Fruit fly (Drosophila melanogaster): ENCODE data around the gene ND-ASHI.

The ND-ASHI gene

dm6 chrX:6702028-6702433 is 23.1 kb upstream of the ND-ASHI start:
- no peak for TF ChIP-seq Ada2b (GFP tag; IDR thresholded peaks at IDR 0.05)
- peak; percentile 68 for TF ChIP-seq CG14710 (tag; optimal IDR thresholded peaks at IDR 0.05)
- TF ChIP-seq Six4 (GFP tag; optimal IDR thresholded peaks at IDR 0.05), result peak; percentile 15
- peak; percentile 25; the same call in 1 of the 2 replicates for TF ChIP-seq Atf6 (GFP tag; IDR thresholded peaks at IDR 0.05)
- TF ChIP-seq CG1603 (tag; optimal IDR thresholded peaks at IDR 0.05), result peak; percentile 64
- TF ChIP-seq CG10209 (GFP tag; optimal IDR thresholded peaks at IDR 0.05), result peak; percentile 62
- TF ChIP-seq Drgx (GFP tag; IDR thresholded peaks at IDR 0.05), result peak; percentile 88
- peak; percentile 64 for TF ChIP-seq trem (tag; optimal IDR thresholded peaks at IDR 0.05)
- no peak for TF ChIP-seq CG7271 (tag; optimal IDR thresholded peaks at IDR 0.05)
- TF ChIP-seq Bteb2 (GFP tag; optimal IDR thresholded peaks at IDR 0.05), result no peak
- no peak for TF ChIP-seq Sry-β (GFP tag; optimal IDR thresholded peaks at IDR 0.05)
- TF ChIP-seq dmrt11E (tag; optimal IDR thresholded peaks at IDR 0.05), result peak; percentile 76
- TF ChIP-seq CG17802 (tag; optimal IDR thresholded peaks at IDR 0.05), result peak; percentile 23
- TF ChIP-seq crol (GFP tag; IDR thresholded peaks at IDR 0.05), result no peak
- TF ChIP-seq bab2 (GFP tag; optimal IDR thresholded peaks at IDR 0.05), result peak; percentile 65
- no peak for TF ChIP-seq CG9876 (GFP tag; optimal IDR thresholded peaks at IDR 0.05)
- TF ChIP-seq CG8944 (GFP tag; optimal IDR thresholded peaks at IDR 0.05), result peak; percentile 58
- no peak for TF ChIP-seq Ets97D (GFP tag; optimal IDR thresholded peaks at IDR 0.05)
- peak; percentile 81 for TF ChIP-seq Sox100B (GFP tag; optimal IDR thresholded peaks at IDR 0.05)
- peak; percentile 23 for TF ChIP-seq pnt (GFP tag; optimal IDR thresholded peaks at IDR 0.05)
- TF ChIP-seq CoRest (tag; optimal IDR thresholded peaks at IDR 0.05), result peak; percentile 79
- peak; percentile 81 for TF ChIP-seq Oli (tag; optimal IDR thresholded peaks at IDR 0.05)
- peak in 1 of 2 experiments; percentile 84 for TF ChIP-seq eve (GFP tag; optimal IDR thresholded peaks at IDR 0.05)
- TF ChIP-seq CG14667 (GFP tag; IDR thresholded peaks at IDR 0.05), result 0 out of 2 replicates have a peak, but pooled peaks have one; percentile 32
- TF ChIP-seq maf-S (GFP tag; optimal IDR thresholded peaks at IDR 0.05), result peak; percentile 7
- TF ChIP-seq Sry-δ (GFP tag; optimal IDR thresholded peaks at IDR 0.05), result no peak
- peak; percentile 76 for TF ChIP-seq CG2678 (tag; optimal IDR thresholded peaks at IDR 0.05)
- no peak for TF ChIP-seq Dip3 (GFP tag; optimal IDR thresholded peaks at IDR 0.05)
- TF ChIP-seq CG30403 (GFP tag; optimal IDR thresholded peaks at IDR 0.05), result peak; percentile 68
- TF ChIP-seq lola (GFP tag; optimal IDR thresholded peaks at IDR 0.05), result peak in 1 of 3 experiments; percentile 71
- TF ChIP-seq NFAT (GFP tag; IDR thresholded peaks at IDR 0.05), result no peak
- TF ChIP-seq CG4360 (GFP tag; IDR thresholded peaks at IDR 0.05), result peak; percentile 30; the same call in 1 of the 2 replicates
- no peak for TF ChIP-seq CG6854 (GFP tag; optimal IDR thresholded peaks at IDR 0.05)
- no peak for TF ChIP-seq CG4404 (GFP tag; IDR thresholded peaks at IDR 0.05)
- peak; percentile 4 for TF ChIP-seq Deaf1 (tag; optimal IDR thresholded peaks at IDR 0.05)
- TF ChIP-seq Hr3 (GFP tag; optimal IDR thresholded peaks at IDR 0.05), result peak; percentile 32
- TF ChIP-seq CG3847 (GFP tag; IDR thresholded peaks at IDR 0.05), result peak; percentile 33
- TF ChIP-seq HLH4C (GFP tag; IDR thresholded peaks at IDR 0.05; ENCODE audit: partially characterized antibody), result no peak
- peak; percentile 72 for TF ChIP-seq CG4424 (GFP tag; optimal IDR thresholded peaks at IDR 0.05)
- TF ChIP-seq Hr51 (GFP tag; optimal IDR thresholded peaks at IDR 0.05), result peak in 1 of 2 experiments; percentile 83
- TF ChIP-seq abd-A (tag; optimal IDR thresholded peaks at IDR 0.05), result no peak
- TF ChIP-seq Hmx (GFP tag; optimal IDR thresholded peaks at IDR 0.05), result no peak
- TF ChIP-seq pum (GFP tag; optimal IDR thresholded peaks at IDR 0.05), result peak; percentile 51
- peak; percentile 52 for TF ChIP-seq CG13775 (GFP tag; optimal IDR thresholded peaks at IDR 0.05)
- no peak for TF ChIP-seq CG33213 (GFP tag; optimal IDR thresholded peaks at IDR 0.05)
- peak; percentile 69 for TF ChIP-seq seq (GFP tag; IDR thresholded peaks at IDR 0.05)
- peak; percentile 17 for TF ChIP-seq Chrac-16 (GFP tag; optimal IDR thresholded peaks at IDR 0.05)
- TF ChIP-seq ERR (GFP tag; optimal IDR thresholded peaks at IDR 0.05), result no peak
- TF ChIP-seq CG43689 (GFP tag; IDR thresholded peaks at IDR 0.05), result 0 out of 2 replicates have a peak, but pooled peaks have one; percentile 15
- peak; percentile 62 for TF ChIP-seq slp2 (GFP tag; optimal IDR thresholded peaks at IDR 0.05)
- peak; percentile 67 for TF ChIP-seq CG18476 (GFP tag; optimal IDR thresholded peaks at IDR 0.05)

Data from whole organism, embryonic.